Fruit fly (Drosophila melanogaster) whole organism, pupa: ENCODE data around the gene COX8.

Experiments
- CG10348 ChIP-seq: fragments of 200-800 bp; sonication (Bioruptor generic); IDR thresholded peaks from 2 replicates; pipeline ENCODE4 v1.3.6; 2022; ENCODE audit warnings: missing biosample characterization, missing genetic modification characterization
- CG12605 ChIP-seq: fragments of 200-800 bp; sonication (Bioruptor generic); IDR thresholded peaks from 2 replicates; pipeline ENCODE4 v1.3.6; 2022; ENCODE audit warnings: missing biosample characterization, missing genetic modification characterization
- CG13204 ChIP-seq: fragments of 200-800 bp; sonication (Bioruptor generic); optimal IDR thresholded peaks from 2 replicates; lab custom pipeline; 2018; ENCODE audit warnings: missing biosample characterization, mild to moderate bottlenecking, missing genetic modification characterization, moderate library complexity
- CG14655 ChIP-seq: fragments of 200-800 bp; sonication (Bioruptor generic); optimal IDR thresholded peaks from 3 replicates; lab custom pipeline; 2017; ENCODE audit warnings: mild to moderate bottlenecking, missing biosample characterization, missing genetic modification reagents, missing genetic modification characterization
- CG15710 ChIP-seq: fragments of 200-800 bp; sonication (Bioruptor generic); optimal IDR thresholded peaks from 2 replicates; lab custom pipeline; 2018; ENCODE audit warnings: missing biosample characterization, mild to moderate bottlenecking, missing genetic modification characterization, moderate library complexity
- CG17806 ChIP-seq: fragments of 200-800 bp; sonication (Bioruptor generic); optimal IDR thresholded peaks from 2 replicates; lab custom pipeline; 2018; ENCODE audit warnings: missing biosample characterization, mild to moderate bottlenecking, missing genetic modification characterization, moderate library complexity
- CG32121 ChIP-seq: fragments of 200-800 bp; sonication (Bioruptor generic); IDR thresholded peaks from 2 replicates; pipeline ENCODE4 v1.3.6; 2022; ENCODE audit warnings: missing biosample characterization, missing genetic modification characterization
- CG34367 ChIP-seq: fragments of 200-800 bp; sonication (Bioruptor generic); optimal IDR thresholded peaks from 2 replicates; lab custom pipeline; 2018; ENCODE audit warnings: missing biosample characterization, mild to moderate bottlenecking, missing genetic modification characterization
- CG4496 ChIP-seq: fragments of 200-800 bp; sonication (Bioruptor generic); IDR thresholded peaks from 3 replicates; pipeline ENCODE4 v1.3.6; 2022; ENCODE audit warnings: missing biosample characterization, missing genetic modification characterization
- CG8159 ChIP-seq: fragments of 200-800 bp; sonication (Bioruptor generic); optimal IDR thresholded peaks from 3 replicates; lab custom pipeline; 2018; ENCODE audit warnings: missing biosample characterization, mild to moderate bottlenecking, missing genetic modification characterization, moderate library complexity
- CG8301 ChIP-seq: fragments of 200-800 bp; sonication (Bioruptor generic); optimal IDR thresholded peaks from 2 replicates; lab custom pipeline; 2018; ENCODE audit warnings: missing biosample characterization, mild to moderate bottlenecking, missing genetic modification characterization
- CG9948 ChIP-seq: fragments of 200-800 bp; sonication (Bioruptor generic); optimal IDR thresholded peaks from 2 replicates; lab custom pipeline; 2018; ENCODE audit warnings: missing biosample characterization, mild to moderate bottlenecking, missing genetic modification characterization, moderate library complexity
- D1 ChIP-seq: fragments of 200-800 bp; sonication (Bioruptor generic); optimal IDR thresholded peaks from 2 replicates; lab custom pipeline; 2018; ENCODE audit warnings: missing biosample characterization, mild to moderate bottlenecking, missing genetic modification characterization, moderate library complexity
- Ets98B ChIP-seq: fragments of 200-800 bp; sonication (Bioruptor generic); IDR thresholded peaks from 2 replicates; pipeline ENCODE4 v1.3.6; 2022; ENCODE audit warnings: missing biosample characterization, missing genetic modification characterization
- Pif1A ChIP-seq: fragments of 200-800 bp; sonication (Bioruptor generic); optimal IDR thresholded peaks from 3 replicates; lab custom pipeline; 2016; ENCODE audit warnings: missing biosample characterization, missing genetic modification characterization
- Pif1B ChIP-seq: fragments of 200-800 bp; sonication (Bioruptor generic); optimal IDR thresholded peaks from 3 replicates; lab custom pipeline; 2016; ENCODE audit warnings: missing biosample characterization, missing genetic modification characterization
- Snoo ChIP-seq: fragments of 200-800 bp; sonication (Bioruptor generic); optimal IDR thresholded peaks from 3 replicates; lab custom pipeline; 2017; ENCODE audit warnings: missing biosample characterization, mild to moderate bottlenecking, missing genetic modification characterization, inconsistent platforms
- fd96Ca ChIP-seq: fragments of 200-800 bp; sonication (Bioruptor generic); IDR thresholded peaks from 3 replicates; pipeline ENCODE4 v1.3.6; 2022; ENCODE audit warnings: missing biosample characterization, missing genetic modification characterization
- gl ChIP-seq: fragments of 200-800 bp; sonication (Bioruptor generic); optimal IDR thresholded peaks from 2 replicates; lab custom pipeline; 2018; ENCODE audit warnings: missing biosample characterization, mild to moderate bottlenecking, missing genetic modification characterization
- rn ChIP-seq: fragments of 200-800 bp; sonication (Bioruptor generic); IDR thresholded peaks from 2 replicates; pipeline ENCODE4 v1.3.6; 2022; ENCODE audit warnings: missing biosample characterization, missing genetic modification characterization

COX8 gene

dm6 chr3L:21574296-21574745 lies 35.1 kb upstream of the COX8 start:
- peak; percentile 55 for TF ChIP-seq D1
- no peak for TF ChIP-seq CG14655 (GFP tag; lab: Kevin White, UChicago)

- no peak for TF ChIP-seq CG8159 (tag; lab: Kevin White, UChicago)
- TF ChIP-seq CG10348 (GFP tag; lab: Robert Waterston, UW), result no peak
- no peak for TF ChIP-seq gl (tag; lab: Kevin White, UChicago)
- TF ChIP-seq Ets98B (GFP tag; lab: Robert Waterston, UW), result no peak
- TF ChIP-seq rn (GFP tag; lab: Robert Waterston, UW), result no peak
- TF ChIP-seq CG13204, result no peak
- TF ChIP-seq D1, result no peak
- no peak for TF ChIP-seq CG32121 (GFP tag; lab: Robert Waterston, UW)
- no peak for TF ChIP-seq Snoo
- TF ChIP-seq CG4496 (GFP tag; lab: Robert Waterston, UW), result no peak
- TF ChIP-seq CG17806 (tag; lab: Kevin White, UChicago), result no peak
- TF ChIP-seq CG14655 (GFP tag; lab: Kevin White, UChicago), result no peak
- TF ChIP-seq Pif1A (GFP tag; lab: Kevin White, UChicago), result no peak
- no peak for TF ChIP-seq CG12605 (GFP tag; lab: Robert Waterston, UW)
- TF ChIP-seq fd96Ca (GFP tag; lab: Robert Waterston, UW), result no peak
- no peak for TF ChIP-seq CG8301 (tag; lab: Kevin White, UChicago)
- TF ChIP-seq, all 21 proteins: peak for 0
Measured at dm6 chr3L:21573831-21574230, 34.6 kb upstream of the COX8 start, which contains the start of gene EMC10. Gene EMC10, plus strand, starts transcription at chr3L:21574131.

- TF ChIP-seq CG32121 (GFP tag; lab: Robert Waterston, UW), result peak; percentile 22; the same call in 1 of the 2 replicates
- no peak for TF ChIP-seq CG9948
- peak; percentile 33 for TF ChIP-seq CG17806 (tag; lab: Kevin White, UChicago)
- TF ChIP-seq CG15710, result no peak
- TF ChIP-seq CG8159 (tag; lab: Kevin White, UChicago), result no peak
- no peak for TF ChIP-seq CG13204
- no peak for TF ChIP-seq Pif1A (GFP tag; lab: Kevin White, UChicago)
- TF ChIP-seq CG12605 (GFP tag; lab: Robert Waterston, UW), result no peak
- TF ChIP-seq CG34367, result no peak
- TF ChIP-seq CG10348 (GFP tag; lab: Robert Waterston, UW), result no peak
- no peak for TF ChIP-seq CG14655 (GFP tag; lab: Kevin White, UChicago)
- no peak for TF ChIP-seq fd96Ca (GFP tag; lab: Robert Waterston, UW)
- peak; percentile 44 for TF ChIP-seq D1
- TF ChIP-seq Ets98B (GFP tag; lab: Robert Waterston, UW), result no peak
- TF ChIP-seq, all 21 proteins: peak for 3
Measured at dm6 chr3L:21568848-21569372, 29.7 kb upstream of the COX8 start, which contains the start of the genes CRIF and SMC5. Gene CRIF, minus strand, starts transcription at chr3L:21568898. Gene SMC5, plus strand, starts transcription at chr3L:21569176.

dm6 chr3L:21568254-21568653 lies 29.0 kb upstream of the COX8 start:
- TF ChIP-seq D1 (no peak), CG14655 (GFP tag; lab: Kevin White, UChicago) (no peak), CG34367 (no peak), CG4496 (GFP tag; lab: Robert Waterston, UW) (no peak)
- TF ChIP-seq, all 21 proteins: peak for 0

dm6 chr3L:21565126-21565525 lies 25.9 kb upstream of the COX8 start, which contains the start of gene CG7634:
Gene CG7634, plus strand, starts transcription at chr3L:21565426.
- TF ChIP-seq CG8301 (tag; lab: Kevin White, UChicago) (no peak), CG32121 (GFP tag; lab: Robert Waterston, UW) (no peak), Pif1A (GFP tag; lab: Kevin White, UChicago) (no peak), rn (GFP tag; lab: Robert Waterston, UW) (no peak), gl (tag; lab: Kevin White, UChicago) (no peak), CG10348 (GFP tag; lab: Robert Waterston, UW) (no peak), CG9948 (no peak), Snoo (no peak), CG12605 (GFP tag; lab: Robert Waterston, UW) (no peak), CG17806 (tag; lab: Kevin White, UChicago) (no peak)
- TF ChIP-seq, all 21 proteins: peak for 0

dm6 chr3L:21562081-21562480 lies 22.8 kb upstream of the COX8 start, which contains the start of gene CapaR:
Gene CapaR, minus strand, starts transcription at chr3L:21562181.
- no peak for TF ChIP-seq CG32121 (GFP tag; lab: Robert Waterston, UW)
- no peak for TF ChIP-seq fd96Ca (GFP tag; lab: Robert Waterston, UW)
- no peak for TF ChIP-seq CG17806 (tag; lab: Kevin White, UChicago)
- TF ChIP-seq CG9948, result no peak
- no peak for TF ChIP-seq CG13204
- TF ChIP-seq CG8301 (tag; lab: Kevin White, UChicago), result no peak
- no peak for TF ChIP-seq CG15710
- TF ChIP-seq CG12605 (GFP tag; lab: Robert Waterston, UW), result no peak
- TF ChIP-seq Snoo, result no peak
- TF ChIP-seq CG8159 (tag; lab: Kevin White, UChicago), result no peak
- no peak for TF ChIP-seq Pif1B
- TF ChIP-seq CG4496 (GFP tag; lab: Robert Waterston, UW), result no peak
- no peak for TF ChIP-seq CG10348 (GFP tag; lab: Robert Waterston, UW)
- TF ChIP-seq gl (tag; lab: Kevin White, UChicago), result no peak
- TF ChIP-seq, all 21 proteins: peak for 0
